Worm (Caenorhabditis elegans): ENCODE data around the gene popl-7.

The popl-7 gene

DNA sequence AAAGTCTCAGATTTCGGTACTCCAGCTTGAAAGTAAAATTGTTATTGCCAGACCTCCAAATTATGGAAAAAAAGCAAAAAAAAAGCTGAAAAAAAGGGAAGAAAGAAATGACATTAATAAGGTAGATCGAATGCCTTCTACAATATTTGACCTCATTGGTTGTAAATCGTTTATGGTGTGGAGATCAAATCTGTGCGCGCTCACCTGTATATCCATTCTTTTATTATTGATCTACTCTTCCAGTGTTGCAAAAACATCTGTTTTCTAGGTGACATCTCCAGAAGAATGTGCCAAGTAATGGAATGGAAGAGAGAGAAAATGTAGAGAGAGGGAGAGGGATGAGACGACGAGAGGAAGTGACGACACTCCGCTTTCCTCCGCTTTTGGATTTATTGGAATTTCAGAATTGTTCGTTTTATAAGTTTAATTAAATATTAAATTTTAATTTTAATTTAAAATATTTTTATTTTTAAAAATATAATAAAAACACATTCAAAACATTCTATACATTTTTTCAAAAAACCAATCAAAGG is 45.3 kb downstream of the popl-7 start, which contains the start of the genes pik-1 and aptf-2:
TSS of gene pik-1 (plus strand) at position 303 of the 533 bp plus-strand sequence.
TSS of gene aptf-2 (minus strand) at position 313 of the 533 bp plus-strand sequence.
- TF ChIP-seq madf-6 (GFP tag; IDR thresholded peaks at IDR 0.05) (peak; percentile 94), B0336.3 (GFP tag; IDR thresholded peaks at IDR 0.05) (no peak), dpl-1 (GFP tag; optimal IDR thresholded peaks at IDR 0.05) (peak; percentile 54), Y56A3A.18 (GFP tag; IDR thresholded peaks at IDR 0.05) (no peak), ztf-6 (GFP tag; IDR thresholded peaks at IDR 0.05) (no peak), egrh-3 (GFP tag; IDR thresholded peaks at IDR 0.05) (no peak), hsf-1 (GFP tag; IDR thresholded peaks at IDR 0.05) (peak; percentile 70), snpc-1.3 (tag; optimal IDR thresholded peaks at IDR 0.05; ENCODE audit: insufficient read depth) (no peak), efl-1 (GFP tag; optimal IDR thresholded peaks at IDR 0.05) (peak; percentile 91), D2030.7 (GFP tag; IDR thresholded peaks at IDR 0.05) (peak; percentile 48), repo-1 (tag; optimal IDR thresholded peaks at IDR 0.05) (no peak), ztf-28 (GFP tag; IDR thresholded peaks at IDR 0.05) (no peak), ZK185.1 (tag; optimal IDR thresholded peaks at IDR 0.05; ENCODE audit: poor library complexity, severe bottlenecking) (no peak), ceh-58 (GFP tag; IDR thresholded peaks at IDR 0.05) (no peak), F52B5.7 (tag; optimal IDR thresholded peaks at IDR 0.05) (no peak), mes-4 (tag; optimal IDR thresholded peaks at IDR 0.05) (no peak), K12H6.12 (tag; optimal IDR thresholded peaks at IDR 0.05) (no peak), ets-4 (GFP tag; optimal IDR thresholded peaks at IDR 0.05) (no peak), tbp1 (GFP tag; optimal IDR thresholded peaks at IDR 0.05) (no peak), F22D6.2 (tag; optimal IDR thresholded peaks at IDR 0.05) (no peak), lsy-27 (tag; optimal IDR thresholded peaks at IDR 0.05; ENCODE audit: borderline replicate concordance, insufficient read depth) (no peak), gei-17 (GFP tag; optimal IDR thresholded peaks at IDR 0.05) (no peak), F55B11.4 (tag; optimal IDR thresholded peaks at IDR 0.05; ENCODE audit: borderline replicate concordance, insufficient read depth) (no peak), ceh-100 (GFP tag; IDR thresholded peaks at IDR 0.05) (no peak), him-1 (tag; optimal IDR thresholded peaks at IDR 0.05) (no peak), mel-28 (tag; optimal IDR thresholded peaks at IDR 0.05; ENCODE audit: borderline replicate concordance) (no peak), sea-2 (GFP tag; IDR thresholded peaks at IDR 0.05) (no peak), madf-8 (GFP tag; conservative IDR thresholded peaks at IDR 0.05) (peak; percentile 69), snpc-4 (GFP tag; optimal IDR thresholded peaks at IDR 0.05) (no peak), snpc-4 (tag; optimal IDR thresholded peaks at IDR 0.05) (peak in 1 of 4 experiments; percentile 10), ceh-91 (GFP tag; IDR thresholded peaks at IDR 0.05) (0 out of 2 replicates have a peak, but pooled peaks have one; percentile 13), sdz-38 (tag; optimal IDR thresholded peaks at IDR 0.05) (no peak), rec-8 (tag; optimal IDR thresholded peaks at IDR 0.05) (no peak), F57C9.4 (tag; optimal IDR thresholded peaks at IDR 0.05) (no peak), bed-2 (GFP tag; IDR thresholded peaks at IDR 0.05) (no peak), F37B4.10 (GFP tag; IDR thresholded peaks at IDR 0.05) (no peak), athp-1 (tag; optimal IDR thresholded peaks at IDR 0.05) (no peak), unc-130 (GFP tag; optimal IDR thresholded peaks at IDR 0.05) (no peak), B0019.2 (GFP tag; conservative IDR thresholded peaks at IDR 0.05) (no peak), B0261.1 (tag; optimal IDR thresholded peaks at IDR 0.05) (no peak), mxl-1 (tag; optimal IDR thresholded peaks at IDR 0.05) (no peak), nhr-27 (tag; optimal IDR thresholded peaks at IDR 0.05) (no peak), attf-3 (GFP tag; conservative IDR thresholded peaks at IDR 0.05) (peak; percentile 45; the same call in 1 of the 2 replicates), let-607 (tag; optimal IDR thresholded peaks at IDR 0.05) (no peak), lin-54 (GFP tag; optimal IDR thresholded peaks at IDR 0.05) (peak; percentile 15), lin-35 (GFP tag; optimal IDR thresholded peaks at IDR 0.05) (peak in 1 of 3 experiments; percentile 3), Y53F4B.3 (GFP tag; IDR thresholded peaks at IDR 0.05) (no peak), ztf-25 (GFP tag; IDR thresholded peaks at IDR 0.05) (no peak)

Measured in whole organism, young adult.